Worm (Caenorhabditis elegans) whole organism, late embryonic: Measurements from ENCODE around the gene gbh-2.

Source experiments
- C08G9.2 ChIP-seq: sonication (generic microtip); optimal IDR thresholded peaks from 2 replicates; lab custom pipeline; 2016; ENCODE audit warnings: mild to moderate bottlenecking, missing genetic modification characterization, moderate library complexity, missing compliant biosample characterization
- K02D7.2 ChIP-seq: sonication (generic microtip); optimal IDR thresholded peaks from 2 replicates; lab custom pipeline; 2017; ENCODE audit warnings: mild to moderate bottlenecking, missing genetic modification characterization, missing compliant biosample characterization
- K09A11.1 ChIP-seq: sonication (generic microtip); optimal IDR thresholded peaks from 2 replicates; lab custom pipeline; 2017; ENCODE audit warnings: antibody characterized with exemption, mild to moderate bottlenecking, missing genetic modification characterization, missing compliant biosample characterization; ENCODE audit not compliant: insufficient read depth
- ama-1 ChIP-seq: fragments of 150-350 bp; optimal IDR thresholded peaks from 2 replicates; lab custom pipeline; 2014
- ceh-14 ChIP-seq: sonication (generic microtip); optimal IDR thresholded peaks from 2 replicates; lab custom pipeline; 2016; ENCODE audit warnings: missing genotype, missing genetic modification characterization, missing compliant biosample characterization
- ceh-19 ChIP-seq: fragments of 200-800 bp; sonication (Bioruptor generic); optimal IDR thresholded peaks from 2 replicates; lab custom pipeline; 2018; ENCODE audit warnings: mild to moderate bottlenecking, missing genetic modification characterization, missing compliant biosample characterization
- ceh-45 ChIP-seq: fragments of 200-800 bp; sonication (Bioruptor generic); IDR thresholded peaks from 2 replicates; pipeline ENCODE4 v1.3.6; 2022; ENCODE audit warnings: missing genetic modification reagents, missing genetic modification characterization, missing compliant biosample characterization
- ceh-48 ChIP-seq: sonication (generic microtip); optimal IDR thresholded peaks from 2 replicates; lab custom pipeline; 2016; ENCODE audit warnings: missing genetic modification characterization, inconsistent platforms, missing compliant biosample characterization
- ceh-6 ChIP-seq: fragments of 200-800 bp; sonication (Bioruptor generic); optimal IDR thresholded peaks from 2 replicates; lab custom pipeline; 2018; ENCODE audit warnings: mild to moderate bottlenecking, missing genetic modification characterization, missing compliant biosample characterization
- dmd-4 ChIP-seq: sonication (generic microtip); optimal IDR thresholded peaks from 2 replicates; lab custom pipeline; 2016; ENCODE audit warnings: borderline replicate concordance, missing genetic modification characterization, missing compliant biosample characterization
- elt-4 ChIP-seq: sonication (generic microtip); optimal IDR thresholded peaks from 2 replicates; lab custom pipeline; 2016; ENCODE audit warnings: missing genetic modification characterization, missing compliant biosample characterization
- ets-4 ChIP-seq: sonication (generic microtip); optimal IDR thresholded peaks from 2 replicates; lab custom pipeline; 2016; ENCODE audit warnings: missing genetic modification characterization, missing compliant biosample characterization
- eyg-1 ChIP-seq: sonication (generic microtip); optimal IDR thresholded peaks from 2 replicates; lab custom pipeline; 2016; ENCODE audit warnings: missing genotype, missing genetic modification characterization, missing compliant biosample characterization
- fax-1 ChIP-seq: sonication (generic microtip); optimal IDR thresholded peaks from 2 replicates; lab custom pipeline; 2016; ENCODE audit warnings: missing genotype, missing genetic modification characterization, missing compliant biosample characterization
- fkh-10 ChIP-seq: fragments of 150-350 bp; optimal IDR thresholded peaks from 2 replicates; lab custom pipeline; 2014; ENCODE audit warnings: missing biosample characterization, missing genetic modification reagents, missing genetic modification characterization
- fkh-6 ChIP-seq: sonication (generic microtip); optimal IDR thresholded peaks from 2 replicates; lab custom pipeline; 2016; ENCODE audit warnings: missing genetic modification characterization, missing compliant biosample characterization
- gmeb-2 ChIP-seq: sonication (generic microtip); optimal IDR thresholded peaks from 2 replicates; lab custom pipeline; 2016; ENCODE audit warnings: missing genetic modification characterization, inconsistent platforms, missing compliant biosample characterization
- hlh-13 ChIP-seq: fragments of 200-800 bp; sonication (Bioruptor generic); optimal IDR thresholded peaks from 2 replicates; lab custom pipeline; 2018; ENCODE audit warnings: mild to moderate bottlenecking, missing genetic modification characterization, missing compliant biosample characterization
- hlh-15 ChIP-seq: sonication (generic microtip); optimal IDR thresholded peaks from 2 replicates; lab custom pipeline; 2016; ENCODE audit warnings: missing genetic modification characterization, missing compliant biosample characterization
- hlh-6 ChIP-seq: sonication (generic microtip); optimal IDR thresholded peaks from 2 replicates; lab custom pipeline; 2016; ENCODE audit warnings: missing genotype, missing genetic modification characterization, missing compliant biosample characterization
- lim-6 ChIP-seq: sonication (generic microtip); optimal IDR thresholded peaks from 2 replicates; lab custom pipeline; 2016; ENCODE audit warnings: missing genetic modification characterization, missing compliant biosample characterization
- lin-11 ChIP-seq: fragments of 200-800 bp; sonication (Bioruptor generic); optimal IDR thresholded peaks from 2 replicates; lab custom pipeline; 2018; ENCODE audit warnings: mild to moderate bottlenecking, missing genetic modification characterization, missing compliant biosample characterization
- madf-2 ChIP-seq: sonication (generic microtip); optimal IDR thresholded peaks from 2 replicates; lab custom pipeline; 2017; ENCODE audit warnings: missing genetic modification characterization, missing compliant biosample characterization
- nfya-1 ChIP-seq: sonication (generic microtip); optimal IDR thresholded peaks from 2 replicates; lab custom pipeline; 2017; ENCODE audit warnings: missing genetic modification characterization, mild to moderate bottlenecking, missing compliant biosample characterization, antibody characterized with exemption, moderate library complexity
- nhr-232 ChIP-seq: sonication (generic microtip); optimal IDR thresholded peaks from 2 replicates; lab custom pipeline; 2016; ENCODE audit warnings: missing genetic modification characterization, missing compliant biosample characterization
- pha-4 ChIP-seq: fragments of 150-350 bp; optimal IDR thresholded peaks from 2 replicates; lab custom pipeline; 2018; ENCODE audit warnings: missing biosample characterization, missing genetic modification reagents, missing genetic modification characterization
- pqm-1 ChIP-seq: sonication (generic microtip); optimal IDR thresholded peaks from 2 replicates; lab custom pipeline; 2016; ENCODE audit warnings: missing genetic modification characterization, missing compliant biosample characterization
- pros-1 ChIP-seq: fragments of 150-350 bp; optimal IDR thresholded peaks from 2 replicates; lab custom pipeline; 2014; ENCODE audit warnings: missing biosample characterization, missing genetic modification reagents, missing genetic modification characterization
- rnt-1 ChIP-seq: sonication (generic microtip); optimal IDR thresholded peaks from 2 replicates; lab custom pipeline; 2016; ENCODE audit warnings: missing genetic modification characterization, missing compliant biosample characterization
- sox-2 ChIP-seq: fragments of 200-800 bp; sonication (Bioruptor generic); IDR thresholded peaks from 2 replicates; pipeline ENCODE4 v1.3.6; 2022; ENCODE audit warnings: missing genetic modification reagents, missing genetic modification characterization, missing compliant biosample characterization
- sox-4 ChIP-seq: sonication (generic microtip); optimal IDR thresholded peaks from 2 replicates; lab custom pipeline; 2017; ENCODE audit warnings: mild to moderate bottlenecking, missing genetic modification characterization, inconsistent platforms, missing compliant biosample characterization
- syd-9 ChIP-seq: sonication (generic microtip); optimal IDR thresholded peaks from 2 replicates; lab custom pipeline; 2016; ENCODE audit warnings: mild to moderate bottlenecking, missing genetic modification characterization, moderate library complexity, missing compliant biosample characterization
- unc-3 ChIP-seq, 2 experiments: fragments of 200-800 bp in 1 of 2; sonication (Bioruptor generic) in 1 of 2; sonication (generic microtip) in 1 of 2; conservative IDR thresholded peaks in 1 of 2; optimal IDR thresholded peaks in 1 of 2; 2 replicates each; pipeline versions ENCODE4 v1.3.6 to Lab custom; 2016 to 2022; ENCODE audit warnings: missing compliant biosample characterization in 2 of 2, missing genetic modification characterization in 2 of 2, missing genetic modification reagents in 1 of 2
- unc-42 ChIP-seq: sonication (generic microtip); optimal IDR thresholded peaks from 2 replicates; lab custom pipeline; 2016; ENCODE audit warnings: missing genotype, missing genetic modification characterization, missing compliant biosample characterization

gbh-2 gene

ce11 chrII:8442717-8443223 lies 42.9 kb upstream of the gbh-2 start, which contains the start of gene eif-3.G:
eif-3.G (plus strand) TSS chrII:8442767.
- TF ChIP-seq ceh-19 (GFP tag; lab: Kevin White, UChicago) (no peak), nhr-232 (tag; lab: Kevin White, UChicago) (no peak), pqm-1 (tag; lab: Kevin White, UChicago) (no peak), fkh-10 (no peak), nfya-1 (tag; lab: Kevin White, UChicago) (no peak), elt-4 (tag; lab: Kevin White, UChicago) (no peak), pha-4 (tag; lab: Kevin White, UChicago) (no peak), eyg-1 (no peak), gmeb-2 (tag; lab: Kevin White, UChicago) (no peak), madf-2 (no peak)

DNA sequence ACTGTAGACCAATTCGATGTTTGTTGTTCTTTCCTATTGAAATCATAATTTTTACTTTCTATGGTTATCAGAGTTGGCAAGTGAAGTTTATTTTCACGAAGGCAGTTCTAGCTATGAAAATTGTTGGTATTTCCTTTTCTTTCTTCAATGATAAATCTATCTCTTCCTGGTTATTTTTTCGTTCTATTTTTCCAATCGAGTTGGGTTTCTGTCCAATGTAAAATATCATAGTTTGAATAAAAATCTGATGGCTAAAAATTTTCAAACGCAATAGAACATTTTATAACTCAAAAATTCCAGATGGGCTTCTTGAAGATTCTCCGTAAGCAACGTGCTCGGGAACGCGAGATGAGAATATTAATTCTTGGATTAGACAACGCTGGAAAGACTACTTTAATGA lies 41.7 kb upstream of the gbh-2 start, which contains the start of gene evl-20:
TSS of gene evl-20 (plus strand) at position 301 of the 400 bp plus-strand sequence.
- no peak for TF ChIP-seq ceh-6
- no peak for TF ChIP-seq ceh-48
- TF ChIP-seq dmd-4 = no peak
- TF ChIP-seq ceh-14 = no peak
- TF ChIP-seq hlh-6 = no peak
- no peak for TF ChIP-seq K02D7.2 (tag; lab: Kevin White, UChicago)
- no peak for TF ChIP-seq hlh-15 (tag; lab: Kevin White, UChicago)
- TF ChIP-seq lin-11 (tag; lab: Kevin White, UChicago) = no peak

DNA sequence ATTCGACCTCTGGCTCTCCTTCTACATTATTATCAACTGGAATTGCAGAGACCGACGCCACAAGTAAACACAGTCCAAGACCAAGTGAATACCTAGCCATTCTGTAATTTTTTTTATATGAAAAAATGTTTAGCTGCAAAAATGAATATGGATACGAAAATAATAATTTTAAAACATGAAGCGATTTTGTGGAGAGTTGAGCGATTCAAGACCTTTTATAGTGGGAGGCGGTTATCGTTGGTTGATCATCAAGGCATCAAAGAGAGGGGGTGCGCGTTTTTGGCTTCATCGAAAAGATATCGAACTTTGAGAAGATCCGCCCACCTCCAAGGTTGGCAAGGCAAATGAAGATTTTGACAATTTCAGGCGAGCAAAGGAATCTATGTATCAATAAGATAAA lies 38.9 kb upstream of the gbh-2 start, which contains the start of gene cut-3:
TSS of gene cut-3 (minus strand) at position 101 of the 400 bp plus-strand sequence.
- no peak for TF ChIP-seq lin-11 (tag; lab: Kevin White, UChicago)
- no peak for TF ChIP-seq nfya-1 (tag; lab: Kevin White, UChicago)
- no peak for TF ChIP-seq sox-2
- TF ChIP-seq pros-1 (tag; lab: Kevin White, UChicago) = no peak
- TF ChIP-seq ceh-19 (GFP tag; lab: Kevin White, UChicago) = no peak
- TF ChIP-seq, all 69 proteins: peak for 0

- TF ChIP-seq hlh-13 (GFP tag; lab: Kevin White, UChicago) (no peak), syd-9 (tag; lab: Kevin White, UChicago) (no peak), pros-1 (tag; lab: Kevin White, UChicago) (no peak), K09A11.1 (tag; lab: Kevin White, UChicago) (no peak), sox-4 (tag; lab: Kevin White, UChicago) (no peak), gmeb-2 (tag; lab: Kevin White, UChicago) (no peak), rnt-1 (tag; lab: Kevin White, UChicago) (no peak), ceh-6 (no peak), fax-1 (tag; lab: Kevin White, UChicago) (no peak)
These were observed 36.0 kb upstream of the gbh-2 start, which contains the start of gene F22B5.4 for ce11 chrII:8449660-8450118. F22B5.4 (plus strand) TSS chrII:8449710.

- no peak for TF ChIP-seq elt-4 (tag; lab: Kevin White, UChicago)
- no peak for TF ChIP-seq lim-6
- no peak for TF ChIP-seq C08G9.2 (tag; lab: Kevin White, UChicago)
- TF ChIP-seq madf-2 = no peak
- TF ChIP-seq ceh-48 = no peak
- no peak for TF ChIP-seq fkh-10
- TF ChIP-seq dmd-4 = no peak
- TF ChIP-seq, all 69 proteins: peak for 0
These were observed 34.9 kb upstream of the gbh-2 start for ce11 chrII:8450750-8451149.

ce11 chrII:8451425-8451824 lies 34.3 kb upstream of the gbh-2 start:
- TF ChIP-seq unc-3 (GFP tag; conservative IDR thresholded peaks at IDR 0.05; lab: Robert Waterston, UW) = no peak
- TF ChIP-seq unc-3 (tag; optimal IDR thresholded peaks at IDR 0.05; lab: Kevin White, UChicago) = no peak
- no peak for TF ChIP-seq fkh-6
- no peak for TF ChIP-seq ets-4 (tag; lab: Kevin White, UChicago)
- no peak for TF ChIP-seq pros-1 (tag; lab: Kevin White, UChicago)
- TF ChIP-seq C08G9.2 (tag; lab: Kevin White, UChicago) = no peak
- TF ChIP-seq hlh-15 (tag; lab: Kevin White, UChicago) = no peak
- TF ChIP-seq ama-1 (lab: Kevin White, UChicago) = no peak
- TF ChIP-seq syd-9 (tag; lab: Kevin White, UChicago) = no peak
- no peak for TF ChIP-seq fkh-10
- no peak for TF ChIP-seq lin-11 (tag; lab: Kevin White, UChicago)
- TF ChIP-seq unc-42 = no peak
- TF ChIP-seq K02D7.2 (tag; lab: Kevin White, UChicago) = no peak
- TF ChIP-seq pha-4 (tag; lab: Kevin White, UChicago) = no peak
- no peak for TF ChIP-seq sox-4 (tag; lab: Kevin White, UChicago)
- no peak for TF ChIP-seq ceh-45 (GFP tag; lab: Robert Waterston, UW)
- no peak for TF ChIP-seq lim-6
